Worm (Caenorhabditis elegans) whole organism, late embryonic: ENCODE measurements around the gene C48D1.9.

Experiments used
- K02D7.2 ChIP-seq: sonication (generic microtip); optimal IDR thresholded peaks from 2 replicates; lab custom pipeline; 2017; ENCODE audit warnings: mild to moderate bottlenecking, missing genetic modification characterization, missing compliant biosample characterization
- ama-1 ChIP-seq: fragments of 150-350 bp; optimal IDR thresholded peaks from 2 replicates; lab custom pipeline; 2014
- ceh-31 ChIP-seq: sonication (generic microtip); optimal IDR thresholded peaks from 2 replicates; lab custom pipeline; 2016; ENCODE audit warnings: missing genetic modification characterization, missing compliant biosample characterization
- ceh-48 ChIP-seq: sonication (generic microtip); optimal IDR thresholded peaks from 2 replicates; lab custom pipeline; 2016; ENCODE audit warnings: missing genetic modification characterization, inconsistent platforms, missing compliant biosample characterization
- hlh-15 ChIP-seq: sonication (generic microtip); optimal IDR thresholded peaks from 2 replicates; lab custom pipeline; 2016; ENCODE audit warnings: missing genetic modification characterization, missing compliant biosample characterization
- lim-6 ChIP-seq: sonication (generic microtip); optimal IDR thresholded peaks from 2 replicates; lab custom pipeline; 2016; ENCODE audit warnings: missing genetic modification characterization, missing compliant biosample characterization
- nhr-11 ChIP-seq: fragments of 150-350 bp; optimal IDR thresholded peaks from 2 replicates; lab custom pipeline; 2014; ENCODE audit warnings: missing biosample characterization, missing genetic modification characterization
- pha-4 ChIP-seq: fragments of 150-350 bp; optimal IDR thresholded peaks from 2 replicates; lab custom pipeline; 2018; ENCODE audit warnings: missing biosample characterization, missing genetic modification reagents, missing genetic modification characterization
- ref-2 ChIP-seq: sonication (generic microtip); optimal IDR thresholded peaks from 2 replicates; lab custom pipeline; 2016; ENCODE audit warnings: missing genetic modification characterization, missing compliant biosample characterization
- tbx-2 ChIP-seq: sonication (generic microtip); optimal IDR thresholded peaks from 2 replicates; lab custom pipeline; 2016; ENCODE audit warnings: missing genetic modification characterization, missing compliant biosample characterization
- unc-42 ChIP-seq: sonication (generic microtip); optimal IDR thresholded peaks from 2 replicates; lab custom pipeline; 2016; ENCODE audit warnings: missing genotype, missing genetic modification characterization, missing compliant biosample characterization

DNA sequence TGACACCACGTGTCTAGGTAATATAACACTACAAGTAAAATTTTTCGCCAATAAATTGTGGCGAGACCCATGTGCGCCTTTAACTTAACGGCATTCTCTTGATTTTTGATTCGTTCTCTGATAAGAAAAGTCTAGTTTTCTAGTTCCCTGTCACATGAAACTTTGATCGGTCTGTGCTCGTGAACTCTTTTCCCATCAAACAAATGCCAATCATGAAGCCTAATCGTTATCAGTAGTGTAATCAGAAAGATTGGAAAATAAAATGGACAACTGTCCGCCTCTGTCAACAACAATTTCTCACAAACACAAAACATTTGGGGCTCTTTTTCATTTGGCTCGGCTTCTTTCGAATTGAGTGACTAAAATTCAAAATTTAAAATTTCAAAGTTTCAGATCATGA is 44.4 kb upstream of the C48D1.9 start, which contains the start of gene ttr-45:
- TF ChIP-seq tbx-2 = no peak
- TF ChIP-seq nhr-11 = no peak
- TF ChIP-seq unc-42 (tag; lab: Kevin White, UChicago) = no peak
- TF ChIP-seq ceh-31 (tag; lab: Kevin White, UChicago) = no peak
- no peak for TF ChIP-seq ceh-48 (tag; lab: Kevin White, UChicago)
- no peak for TF ChIP-seq K02D7.2 (tag; lab: Kevin White, UChicago)
- TF ChIP-seq ref-2 (tag; lab: Kevin White, UChicago) = no peak
- no peak for TF ChIP-seq pha-4 (tag; lab: Kevin White, UChicago)
- TF ChIP-seq lim-6 = no peak
- TF ChIP-seq ama-1 (lab: Kevin White, UChicago) = no peak
- TF ChIP-seq hlh-15 (tag; lab: Kevin White, UChicago) = no peak
